Worm (Caenorhabditis elegans) whole organism, young adult: ENCODE measurements around the gene Y113G7B.15.

Source experiments
- B0261.1 ChIP-seq: sonication (generic microtip); optimal IDR thresholded peaks from 2 replicates; lab custom pipeline; 2016; ENCODE audit warnings: mild to moderate bottlenecking, missing genetic modification characterization, moderate library complexity, missing compliant biosample characterization
- C17E4.6 ChIP-seq: fragments of 200-800 bp; sonication (Bioruptor generic); IDR thresholded peaks from 2 replicates; pipeline ENCODE4 v1.3.6; 2022; ENCODE audit warnings: missing genetic modification reagents, missing genetic modification characterization, missing compliant biosample characterization
- F33H1.4 ChIP-seq: fragments of 200-800 bp; sonication (Bioruptor generic); IDR thresholded peaks from 2 replicates; pipeline ENCODE4 v1.3.6; 2022; ENCODE audit warnings: missing genetic modification reagents, missing genetic modification characterization, missing compliant biosample characterization
- F49E8.2 ChIP-seq: sonication (generic microtip); optimal IDR thresholded peaks from 3 replicates; lab custom pipeline; 2017; ENCODE audit warnings: missing genetic modification characterization, mild to moderate bottlenecking, missing compliant biosample characterization, antibody characterized with exemption, moderate library complexity; ENCODE audit not compliant: insufficient read depth
- F52B5.7 ChIP-seq: sonication (generic microtip); optimal IDR thresholded peaks from 2 replicates; lab custom pipeline; 2016; ENCODE audit warnings: mild to moderate bottlenecking, missing genetic modification characterization, missing compliant biosample characterization
- F55B11.4 ChIP-seq: sonication (generic microtip); optimal IDR thresholded peaks from 2 replicates; lab custom pipeline; 2016; ENCODE audit warnings: missing compliant biosample characterization, missing genetic modification characterization, borderline replicate concordance; ENCODE audit not compliant: insufficient read depth
- T26A5.8 ChIP-seq: sonication (generic microtip); optimal IDR thresholded peaks from 2 replicates; lab custom pipeline; 2016; ENCODE audit warnings: missing genetic modification characterization, missing compliant biosample characterization
- Y53F4B.3 ChIP-seq: fragments of 200-800 bp; sonication (Bioruptor generic); IDR thresholded peaks from 2 replicates; pipeline ENCODE4 v1.3.6; 2022; ENCODE audit warnings: missing genetic modification reagents, missing genetic modification characterization, missing compliant biosample characterization
- Y79H2A.3 ChIP-seq: fragments of 200-800 bp; sonication (Bioruptor generic); conservative IDR thresholded peaks from 2 replicates; pipeline ENCODE4 v1.3.6; 2022; ENCODE audit warnings: missing genetic modification reagents, missing genetic modification characterization, missing compliant biosample characterization
- aptf-2 ChIP-seq: fragments of 200-800 bp; sonication (Bioruptor generic); conservative IDR thresholded peaks from 2 replicates; pipeline ENCODE4 v1.3.6; 2022; ENCODE audit warnings: missing genetic modification reagents, missing genetic modification characterization, missing compliant biosample characterization
- aptf-3 ChIP-seq: fragments of 200-800 bp; sonication (Bioruptor generic); IDR thresholded peaks from 2 replicates; pipeline ENCODE4 v1.3.6; 2022; ENCODE audit warnings: missing genetic modification characterization, missing compliant biosample characterization
- athp-1 ChIP-seq: sonication (generic microtip); optimal IDR thresholded peaks from 2 replicates; lab custom pipeline; 2017; ENCODE audit warnings: mild to moderate bottlenecking, missing genetic modification characterization, missing compliant biosample characterization
- bed-1 ChIP-seq: fragments of 200-800 bp; sonication (Bioruptor generic); IDR thresholded peaks from 2 replicates; pipeline ENCODE4 v1.3.6; 2022; ENCODE audit warnings: missing genetic modification reagents, missing genetic modification characterization, missing compliant biosample characterization
- ceh-100 ChIP-seq: fragments of 200-800 bp; sonication (Bioruptor generic); IDR thresholded peaks from 2 replicates; pipeline ENCODE4 v1.3.6; 2022; ENCODE audit warnings: missing genetic modification reagents, missing genetic modification characterization, missing compliant biosample characterization
- ceh-91 ChIP-seq: fragments of 200-800 bp; sonication (Bioruptor generic); IDR thresholded peaks from 2 replicates; pipeline ENCODE4 v1.3.6; 2022; ENCODE audit warnings: missing genetic modification reagents, missing genetic modification characterization, missing compliant biosample characterization
- chd-7 ChIP-seq: sonication (generic microtip); optimal IDR thresholded peaks from 2 replicates; lab custom pipeline; 2016; ENCODE audit warnings: mild to moderate bottlenecking, missing genetic modification characterization, moderate library complexity, missing compliant biosample characterization
- dox-1 ChIP-seq: fragments of 200-800 bp; sonication (Bioruptor generic); IDR thresholded peaks from 2 replicates; pipeline ENCODE4 v1.3.6; 2022; ENCODE audit warnings: missing genetic modification reagents, missing genetic modification characterization, missing compliant biosample characterization
- dpl-1 ChIP-seq: fragments of 150-350 bp; optimal IDR thresholded peaks from 2 replicates; lab custom pipeline; 2014; ENCODE audit warnings: missing biosample characterization, missing genetic modification reagents, missing genetic modification characterization
- efl-1 ChIP-seq: fragments of 150-350 bp; optimal IDR thresholded peaks from 2 replicates; lab custom pipeline; 2014; ENCODE audit warnings: missing biosample characterization, missing genetic modification reagents, missing genetic modification characterization
- egrh-3 ChIP-seq: fragments of 200-800 bp; sonication (Bioruptor generic); IDR thresholded peaks from 2 replicates; pipeline ENCODE4 v1.3.6; 2022; ENCODE audit warnings: missing genetic modification reagents, missing genetic modification characterization, missing compliant biosample characterization
- ekl-4 ChIP-seq: fragments of 200-800 bp; sonication (Bioruptor generic); IDR thresholded peaks from 2 replicates; pipeline ENCODE4 v1.3.6; 2022; ENCODE audit warnings: missing genetic modification reagents, missing genetic modification characterization, missing compliant biosample characterization
- him-1 ChIP-seq: sonication (generic microtip); optimal IDR thresholded peaks from 2 replicates; lab custom pipeline; 2016; ENCODE audit warnings: missing genotype, missing genetic modification reagents, missing genetic modification characterization, missing compliant biosample characterization
- hmg-1.2 ChIP-seq: fragments of 200-800 bp; sonication (Bioruptor generic); IDR thresholded peaks from 2 replicates; pipeline ENCODE4 v1.3.6; 2022; ENCODE audit warnings: missing genetic modification reagents, missing genetic modification characterization, missing compliant biosample characterization
- let-526 ChIP-seq: fragments of 200-800 bp; sonication (Bioruptor generic); IDR thresholded peaks from 2 replicates; pipeline ENCODE4 v1.3.6; 2022; ENCODE audit warnings: missing genetic modification reagents, missing genetic modification characterization, missing compliant biosample characterization
- lin-26 ChIP-seq: fragments of 200-800 bp; sonication (Bioruptor generic); IDR thresholded peaks from 2 replicates; pipeline ENCODE4 v1.3.6; 2022; ENCODE audit warnings: missing genetic modification reagents, missing genetic modification characterization, missing compliant biosample characterization
- lin-40 ChIP-seq: sonication (generic microtip); optimal IDR thresholded peaks from 2 replicates; lab custom pipeline; 2016; ENCODE audit warnings: missing genetic modification characterization, mild to moderate bottlenecking, missing compliant biosample characterization, missing genotype, missing genetic modification reagents
- lir-1 ChIP-seq: fragments of 200-800 bp; sonication (Bioruptor generic); conservative IDR thresholded peaks from 2 replicates; pipeline ENCODE4 v1.3.6; 2022; ENCODE audit warnings: missing genetic modification reagents, missing genetic modification characterization, missing compliant biosample characterization
- lsy-27 ChIP-seq: sonication (generic microtip); optimal IDR thresholded peaks from 2 replicates; lab custom pipeline; 2017; ENCODE audit warnings: missing genetic modification characterization, mild to moderate bottlenecking, missing compliant biosample characterization, antibody characterized with exemption, missing genotype, borderline replicate concordance; ENCODE audit not compliant: insufficient read depth
- madf-10 ChIP-seq: sonication (generic microtip); optimal IDR thresholded peaks from 2 replicates; lab custom pipeline; 2016; ENCODE audit warnings: mild to moderate bottlenecking, missing genetic modification characterization, missing compliant biosample characterization
- mcd-1 ChIP-seq: fragments of 200-800 bp; sonication (Bioruptor generic); IDR thresholded peaks from 2 replicates; pipeline ENCODE4 v1.3.6; 2022; ENCODE audit warnings: missing genetic modification reagents, missing genetic modification characterization, missing compliant biosample characterization
- mes-4 ChIP-seq: sonication (generic microtip); optimal IDR thresholded peaks from 2 replicates; lab custom pipeline; 2016; ENCODE audit warnings: missing genotype, missing genetic modification characterization, missing compliant biosample characterization
- nhr-80 ChIP-seq: sonication (generic microtip); optimal IDR thresholded peaks from 2 replicates; lab custom pipeline; 2016; ENCODE audit warnings: missing genetic modification characterization, missing compliant biosample characterization
- pbrm-1 ChIP-seq: fragments of 200-800 bp; sonication (Bioruptor generic); IDR thresholded peaks from 2 replicates; pipeline ENCODE4 v1.3.6; 2022; ENCODE audit warnings: missing genetic modification reagents, missing genetic modification characterization, missing compliant biosample characterization
- repo-1 ChIP-seq: sonication (generic microtip); optimal IDR thresholded peaks from 2 replicates; lab custom pipeline; 2017; ENCODE audit warnings: mild to moderate bottlenecking, missing genetic modification characterization, missing compliant biosample characterization
- snpc-1.3 ChIP-seq: sonication (generic microtip); optimal IDR thresholded peaks from 2 replicates; lab custom pipeline; 2017; ENCODE audit warnings: missing genetic modification characterization, mild to moderate bottlenecking, missing compliant biosample characterization, antibody characterized with exemption, moderate library complexity, missing genotype, missing genetic modification reagents; ENCODE audit not compliant: insufficient read depth
- snpc-3.4 ChIP-seq: sonication (generic microtip); optimal IDR thresholded peaks from 2 replicates; lab custom pipeline; 2017; ENCODE audit warnings: missing genetic modification characterization, mild to moderate bottlenecking, missing compliant biosample characterization, antibody characterized with exemption, moderate library complexity, missing genotype, missing genetic modification reagents
- snpc-4 ChIP-seq, 5 experiments: fragments of 150-350 bp in 1 of 5; sonication (generic microtip) in 4 of 5; optimal IDR thresholded peaks; 2 replicates each; lab custom pipeline; 2014 to 2018; ENCODE audit warnings: missing genetic modification characterization in 5 of 5, missing biosample characterization in 3 of 5, antibody characterized with exemption in 2 of 5, mild to moderate bottlenecking in 2 of 5, missing compliant biosample characterization in 2 of 5, missing genotype in 2 of 5, moderate library complexity in 2 of 5, missing genetic modification reagents in 1 of 5
- tbp1 ChIP-seq: fragments of 200-800 bp; sonication (Bioruptor generic); optimal IDR thresholded peaks from 2 replicates; lab custom pipeline; 2018; ENCODE audit warnings: mild to moderate bottlenecking, missing genetic modification characterization, missing compliant biosample characterization
- tbx-9 ChIP-seq: sonication (generic microtip); optimal IDR thresholded peaks from 2 replicates; lab custom pipeline; 2016; ENCODE audit warnings: borderline replicate concordance, missing genetic modification characterization, inconsistent platforms, missing compliant biosample characterization
- unc-130 ChIP-seq: sonication (generic microtip); optimal IDR thresholded peaks from 2 replicates; lab custom pipeline; 2016; ENCODE audit warnings: missing genetic modification reagents, missing genetic modification characterization, missing compliant biosample characterization
- xnd-1 ChIP-seq: sonication (generic microtip); optimal IDR thresholded peaks from 2 replicates; lab custom pipeline; 2016; ENCODE audit warnings: missing genotype, missing genetic modification reagents, missing genetic modification characterization, missing compliant biosample characterization
- zfh-2 ChIP-seq: fragments of 200-800 bp; sonication (Bioruptor generic); conservative IDR thresholded peaks from 2 replicates; pipeline ENCODE4 v1.3.6; 2022; ENCODE audit warnings: missing genetic modification reagents, missing genetic modification characterization, missing compliant biosample characterization
- zim-3 ChIP-seq: sonication (generic microtip); optimal IDR thresholded peaks from 2 replicates; lab custom pipeline; 2017; ENCODE audit warnings: mild to moderate bottlenecking, missing genetic modification characterization, moderate library complexity, missing compliant biosample characterization
- ztf-18 ChIP-seq: sonication (generic microtip); optimal IDR thresholded peaks from 2 replicates; lab custom pipeline; 2016; ENCODE audit warnings: missing genotype, mild to moderate bottlenecking, missing genetic modification characterization, missing compliant biosample characterization
- ztf-22 ChIP-seq: fragments of 200-800 bp; sonication (Bioruptor generic); optimal IDR thresholded peaks from 2 replicates; lab custom pipeline; 2018; ENCODE audit warnings: mild to moderate bottlenecking, missing genetic modification characterization, moderate library complexity, missing compliant biosample characterization

The Y113G7B.15 gene

ce11 chrV:20266992-20267391 is 33.3 kb upstream of the Y113G7B.15 start, which contains the start of gene mdt-17 (continued):
- TF ChIP-seq egrh-3, result no peak
- TF ChIP-seq mcd-1 (GFP tag; lab: Robert Waterston, UW), result no peak
- TF ChIP-seq snpc-3.4 (tag; lab: Kevin White, UChicago), result no peak
- peak; percentile 46 for TF ChIP-seq repo-1 (tag; lab: Kevin White, UChicago)
- TF ChIP-seq bed-1 (GFP tag; lab: Robert Waterston, UW), result no peak
- TF ChIP-seq let-526, result no peak
- TF ChIP-seq C17E4.6 (GFP tag; lab: Robert Waterston, UW), result 0 out of 2 replicates have a peak, but pooled peaks have one; percentile 36
- no peak for TF ChIP-seq aptf-2
- peak; percentile 37; the same call in 1 of the 2 replicates for TF ChIP-seq lin-26 (GFP tag; lab: Robert Waterston, UW)
- no peak for TF ChIP-seq F33H1.4 (GFP tag; lab: Robert Waterston, UW)
- peak; percentile 36; the same call in 1 of the 2 replicates for TF ChIP-seq ceh-100 (GFP tag; lab: Robert Waterston, UW)
- TF ChIP-seq him-1 (tag; lab: Kevin White, UChicago), result no peak
- TF ChIP-seq ztf-18 (tag; lab: Kevin White, UChicago), result no peak
- TF ChIP-seq ekl-4 (GFP tag; lab: Robert Waterston, UW), result peak; percentile 82; the same call in 1 of the 2 replicates
- TF ChIP-seq B0261.1 (tag; lab: Kevin White, UChicago), result no peak
- no peak; the same call in 1 of the 2 replicates for TF ChIP-seq hmg-1.2 (GFP tag; lab: Robert Waterston, UW)
- TF ChIP-seq chd-7 (tag; lab: Kevin White, UChicago), result peak; percentile 41
- no peak for TF ChIP-seq nhr-80 (tag; lab: Kevin White, UChicago)
- no peak for TF ChIP-seq lir-1 (GFP tag; lab: Robert Waterston, UW)
- TF ChIP-seq unc-130 (GFP tag; lab: Kevin White, UChicago), result no peak
- no peak for TF ChIP-seq madf-10 (tag; lab: Kevin White, UChicago)
- no peak for TF ChIP-seq ztf-22 (GFP tag; lab: Kevin White, UChicago)
- no peak for TF ChIP-seq tbx-9
- no peak for TF ChIP-seq tbp1 (GFP tag; lab: Kevin White, UChicago)
- TF ChIP-seq Y53F4B.3 (GFP tag; lab: Robert Waterston, UW), result no peak
- TF ChIP-seq ceh-91 (GFP tag; lab: Robert Waterston, UW), result no peak
- no peak for TF ChIP-seq zfh-2 (GFP tag; lab: Robert Waterston, UW)
- TF ChIP-seq T26A5.8 (tag; lab: Kevin White, UChicago), result no peak
- TF ChIP-seq lin-40 (tag; lab: Kevin White, UChicago), result no peak
- TF ChIP-seq athp-1 (tag; lab: Kevin White, UChicago), result peak; percentile 79
- no peak for TF ChIP-seq efl-1 (GFP tag; lab: Kevin White, UChicago)
- TF ChIP-seq F52B5.7 (tag; lab: Kevin White, UChicago), result peak; percentile 67
- TF ChIP-seq snpc-1.3 (tag; lab: Kevin White, UChicago), result no peak
- no peak for TF ChIP-seq dpl-1
- 0 out of 2 replicates have a peak, but pooled peaks have one; percentile 54 for TF ChIP-seq Y79H2A.3 (GFP tag; lab: Robert Waterston, UW)
- TF ChIP-seq aptf-3 (GFP tag; lab: Robert Waterston, UW), result no peak

DNA sequence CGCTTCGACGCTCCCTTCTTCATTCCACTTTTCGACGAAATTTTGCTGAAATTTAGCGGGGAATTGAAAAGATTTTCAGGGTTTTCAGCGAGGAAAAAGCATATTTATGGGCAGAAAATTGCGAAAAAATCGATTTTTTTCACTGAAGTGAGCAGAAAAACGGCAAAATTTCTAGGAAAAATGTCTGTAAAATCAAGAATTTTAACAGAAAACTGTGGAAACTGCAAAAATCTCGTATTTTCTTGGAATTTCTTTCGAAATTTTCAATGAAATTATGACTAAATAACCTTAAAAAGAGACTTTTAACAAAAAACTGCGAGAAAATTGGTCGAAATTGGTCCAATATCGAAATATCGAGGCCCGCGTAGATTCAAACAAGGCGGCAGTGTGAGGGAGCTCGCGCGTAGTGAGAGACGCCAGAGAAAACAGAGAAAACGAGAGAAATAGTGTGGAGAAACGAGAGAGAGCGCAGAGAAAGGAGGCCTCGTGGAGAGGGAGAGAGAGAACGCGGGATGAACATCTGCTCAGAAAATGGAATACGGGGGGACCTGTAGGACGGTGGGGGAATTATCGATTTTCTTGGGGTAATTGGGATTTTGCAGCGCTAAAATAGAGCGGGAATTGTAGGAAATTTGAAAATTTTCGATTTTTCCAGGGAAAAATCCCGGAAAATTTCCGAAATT is 15.9 kb upstream of the Y113G7B.15 start, which contains the start of gene swsn-1:
Gene swsn-1, minus strand, starts transcription at position 51 of the 683 bp plus-strand sequence.
- peak; percentile 5 for TF ChIP-seq F49E8.2
- peak; percentile 20 for TF ChIP-seq zim-3 (tag; lab: Kevin White, UChicago)
- TF ChIP-seq mes-4 (tag; lab: Kevin White, UChicago), result no peak
- TF ChIP-seq ceh-100 (GFP tag; lab: Robert Waterston, UW), result peak; percentile 53; the same call in 1 of the 2 replicates
- TF ChIP-seq madf-10 (tag; lab: Kevin White, UChicago), result no peak
- TF ChIP-seq mcd-1 (GFP tag; lab: Robert Waterston, UW), result 0 out of 2 replicates have a peak, but pooled peaks have one; percentile 37
- 0 out of 2 replicates have a peak, but pooled peaks have one; percentile 15 for TF ChIP-seq pbrm-1 (GFP tag; lab: Robert Waterston, UW)
- no peak for TF ChIP-seq aptf-3 (GFP tag; lab: Robert Waterston, UW)
- peak; percentile 98 for TF ChIP-seq hmg-1.2 (GFP tag; lab: Robert Waterston, UW)
- no peak for TF ChIP-seq snpc-4 (GFP tag; optimal IDR thresholded peaks at IDR 0.05; lab: Kevin White, UChicago)
- peak in 1 of 4 experiments; percentile 23 for TF ChIP-seq snpc-4 (tag; optimal IDR thresholded peaks at IDR 0.05; lab: Kevin White, UChicago)
- TF ChIP-seq dox-1 (GFP tag; lab: Robert Waterston, UW), result peak; percentile 57
- peak; percentile 66 for TF ChIP-seq efl-1 (GFP tag; lab: Kevin White, UChicago)
- TF ChIP-seq xnd-1 (tag; lab: Kevin White, UChicago), result no peak
- TF ChIP-seq lsy-27, result no peak
- peak; percentile 23 for TF ChIP-seq dpl-1
- TF ChIP-seq F55B11.4 (tag; lab: Kevin White, UChicago), result no peak
